Worm (Caenorhabditis elegans) whole organism, L4/young adult: ENCODE measurements around the gene col-144.

Experiments used
- W03F9.2 ChIP-seq: fragments of 150-350 bp; optimal IDR thresholded peaks from 2 replicates; lab custom pipeline; 2014; ENCODE audit warnings: missing biosample characterization, missing genetic modification characterization
- dao-5 ChIP-seq: sonication (generic microtip); optimal IDR thresholded peaks from 2 replicates; lab custom pipeline; 2016; ENCODE audit warnings: missing genotype, missing genetic modification characterization, moderate library complexity, missing compliant biosample characterization
- him-1 ChIP-seq: sonication (generic microtip); optimal IDR thresholded peaks from 2 replicates; lab custom pipeline; 2016; ENCODE audit warnings: missing genotype, missing genetic modification reagents, missing genetic modification characterization, missing compliant biosample characterization

DNA sequence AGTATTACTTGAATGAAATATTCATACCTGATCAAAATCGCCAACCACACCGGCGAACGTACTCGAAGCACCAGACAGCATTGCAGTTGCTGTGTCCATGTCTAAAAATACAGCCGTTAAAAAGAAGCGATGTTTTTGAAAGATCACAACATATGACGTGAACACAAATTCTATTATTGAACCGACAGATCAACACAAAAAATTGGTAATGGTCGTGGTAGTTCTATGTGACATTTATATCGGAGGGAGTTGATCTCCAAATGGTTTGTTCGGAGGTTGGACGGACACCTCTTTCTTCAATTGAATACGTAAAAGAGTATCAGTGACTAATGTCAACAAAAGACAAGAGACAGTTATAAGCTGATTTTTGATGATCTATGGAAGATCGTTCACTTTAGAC lies 19.1 kb downstream of the col-144 start, which contains the start of gene pitr-3:
- TF ChIP-seq W03F9.2 (tag; lab: Kevin White, UChicago) (no peak), him-1 (tag; lab: Kevin White, UChicago) (no peak), dao-5 (tag; lab: Kevin White, UChicago) (no peak)
